Worm (Caenorhabditis elegans) whole organism, L4 larva: ENCODE data around the gene cyp-14A1.
A peak's percentile ranks its signal among the peaks of the same experiment; 100 is the strongest.

Experiments used
- D1046.2 ChIP-seq: fragments of 200-800 bp; sonication (Bioruptor generic); IDR thresholded peaks from 2 replicates; pipeline ENCODE4 v1.3.6; 2022; ENCODE audit warnings: missing genetic modification characterization, missing compliant biosample characterization
- F44E2.7 ChIP-seq: fragments of 200-800 bp; sonication (Bioruptor generic); IDR thresholded peaks from 2 replicates; pipeline ENCODE4 v2.1.2; 2022; ENCODE audit warnings: missing genetic modification characterization, missing compliant biosample characterization
- F49E8.2 ChIP-seq: sonication (generic microtip); optimal IDR thresholded peaks from 2 replicates; lab custom pipeline; 2016; ENCODE audit warnings: missing compliant biosample characterization, mild to moderate bottlenecking, missing genetic modification characterization, borderline replicate concordance
- R02D3.7 ChIP-seq: fragments of 150-350 bp; sonication (generic microtip); optimal IDR thresholded peaks from 3 replicates; lab custom pipeline; 2014; ENCODE audit warnings: missing biosample characterization, missing genetic modification characterization
- T26A8.4 ChIP-seq: fragments of 200-800 bp; sonication (Bioruptor generic); IDR thresholded peaks from 2 replicates; pipeline ENCODE4 v1.3.6; 2022; ENCODE audit warnings: missing genetic modification characterization, missing compliant biosample characterization
- Y105C5A.15 ChIP-seq: fragments of 200-800 bp; sonication (Bioruptor generic); IDR thresholded peaks from 2 replicates; pipeline ENCODE4 v1.3.6; 2022; ENCODE audit warnings: missing genetic modification characterization, missing compliant biosample characterization
- Y48G9A.11 ChIP-seq: fragments of 200-800 bp; sonication (Bioruptor generic); IDR thresholded peaks from 2 replicates; pipeline ENCODE4 v1.3.6; 2022; ENCODE audit warnings: missing genetic modification reagents, missing genetic modification characterization, missing compliant biosample characterization
- Y75B8A.6 ChIP-seq: fragments of 200-800 bp; sonication (Bioruptor generic); IDR thresholded peaks from 2 replicates; pipeline ENCODE4 v1.3.6; 2022; ENCODE audit warnings: missing genetic modification reagents, missing genetic modification characterization, missing compliant biosample characterization
- arid-1 ChIP-seq: fragments of 200-800 bp; sonication (Bioruptor generic); conservative IDR thresholded peaks from 2 replicates; pipeline ENCODE4 v1.3.6; 2022; ENCODE audit warnings: missing genetic modification reagents, missing genetic modification characterization, missing compliant biosample characterization
- ceh-20 ChIP-seq: fragments of 200-800 bp; sonication (Bioruptor generic); IDR thresholded peaks from 2 replicates; pipeline ENCODE4 v1.3.6; 2022; ENCODE audit warnings: missing genetic modification reagents, missing genetic modification characterization, missing compliant biosample characterization
- ceh-28 ChIP-seq: fragments of 150-350 bp; optimal IDR thresholded peaks from 2 replicates; lab custom pipeline; 2014; ENCODE audit warnings: missing biosample characterization, missing genetic modification reagents, missing genetic modification characterization
- ceh-32 ChIP-seq: sonication (generic microtip); optimal IDR thresholded peaks from 2 replicates; lab custom pipeline; 2016; ENCODE audit warnings: mild to moderate bottlenecking, missing genetic modification characterization, missing compliant biosample characterization; ENCODE audit not compliant: poor library complexity
- ceh-62 ChIP-seq: sonication (generic microtip); optimal IDR thresholded peaks from 2 replicates; lab custom pipeline; 2017; ENCODE audit warnings: missing biosample characterization, missing genetic modification characterization
- ceh-82 ChIP-seq: sonication (generic microtip); optimal IDR thresholded peaks from 2 replicates; lab custom pipeline; 2017; ENCODE audit warnings: missing biosample characterization, missing genetic modification characterization
- ces-1 ChIP-seq: fragments of 150-350 bp; sonication (generic microtip); optimal IDR thresholded peaks from 4 replicates; lab custom pipeline; 2014; ENCODE audit warnings: missing biosample characterization, missing genetic modification reagents, missing genetic modification characterization
- ctbp-1 ChIP-seq: fragments of 200-800 bp; sonication (Bioruptor generic); IDR thresholded peaks from 2 replicates; pipeline ENCODE4 v1.3.6; 2022; ENCODE audit warnings: missing genetic modification reagents, missing genetic modification characterization, missing compliant biosample characterization
- daf-19 ChIP-seq: fragments of 200-800 bp; sonication (Bioruptor generic); conservative IDR thresholded peaks from 2 replicates; pipeline ENCODE4 v1.3.6; 2022; ENCODE audit warnings: missing genetic modification characterization, missing compliant biosample characterization
- daf-8 ChIP-seq: fragments of 200-800 bp; sonication (Bioruptor generic); IDR thresholded peaks from 2 replicates; pipeline ENCODE4 v1.3.6; 2022; ENCODE audit warnings: missing genetic modification characterization, missing compliant biosample characterization
- dmd-8 ChIP-seq: fragments of 200-800 bp; sonication (Bioruptor generic); IDR thresholded peaks from 2 replicates; pipeline ENCODE4 v1.3.6; 2022; ENCODE audit warnings: missing genetic modification characterization, missing compliant biosample characterization
- dmd-9 ChIP-seq: fragments of 200-800 bp; sonication (Bioruptor generic); IDR thresholded peaks from 2 replicates; pipeline ENCODE4 v1.3.6; 2022; ENCODE audit warnings: missing genetic modification reagents, missing genetic modification characterization, missing compliant biosample characterization
- egl-27 ChIP-seq: sonication (generic microtip); optimal IDR thresholded peaks from 3 replicates; lab custom pipeline; 2017; ENCODE audit warnings: missing biosample characterization, missing genetic modification reagents, missing genetic modification characterization
- hif-1 ChIP-seq, 2 experiments: sonication (generic microtip); optimal IDR thresholded peaks; 2 replicates each; lab custom pipeline; 2016 to 2017; ENCODE audit warnings: missing compliant biosample characterization in 2 of 2, missing genetic modification characterization in 2 of 2, missing genetic modification reagents in 2 of 2, missing genotype in 2 of 2, mild to moderate bottlenecking in 1 of 2
- hmg-1.1 ChIP-seq: fragments of 200-800 bp; sonication (Bioruptor generic); IDR thresholded peaks from 2 replicates; pipeline ENCODE4 v1.3.6; 2022; ENCODE audit warnings: missing genetic modification reagents, missing genetic modification characterization, missing compliant biosample characterization
- jun-1 ChIP-seq: fragments of 150-350 bp; optimal IDR thresholded peaks from 2 replicates; lab custom pipeline; 2014; ENCODE audit warnings: missing biosample characterization, missing genetic modification reagents, missing genetic modification characterization
- lim-7 ChIP-seq: fragments of 200-800 bp; sonication (Bioruptor generic); IDR thresholded peaks from 2 replicates; pipeline ENCODE4 v1.3.6; 2022; ENCODE audit warnings: missing genetic modification characterization, missing compliant biosample characterization
- lin-1 ChIP-seq: fragments of 200-800 bp; sonication (Bioruptor generic); IDR thresholded peaks from 2 replicates; pipeline ENCODE4 v1.3.6; 2022; ENCODE audit warnings: missing genetic modification reagents, missing genetic modification characterization, missing compliant biosample characterization
- lin-13 ChIP-seq: fragments of 150-350 bp; optimal IDR thresholded peaks from 2 replicates; lab custom pipeline; 2014; ENCODE audit warnings: missing biosample characterization, missing genetic modification reagents, missing genetic modification characterization
- lin-39 ChIP-seq: fragments of 150-350 bp; optimal IDR thresholded peaks from 2 replicates; lab custom pipeline; 2014; ENCODE audit warnings: missing biosample characterization, missing genetic modification reagents, missing genetic modification characterization
- lir-3 ChIP-seq: sonication (generic microtip); optimal IDR thresholded peaks from 2 replicates; lab custom pipeline; 2016; ENCODE audit warnings: mild to moderate bottlenecking, missing genetic modification characterization, missing compliant biosample characterization
- madf-9 ChIP-seq: fragments of 200-800 bp; sonication (Bioruptor generic); conservative IDR thresholded peaks from 2 replicates; pipeline ENCODE4 v1.3.6; 2022; ENCODE audit warnings: missing genetic modification reagents, missing genetic modification characterization, missing compliant biosample characterization
- mdl-1 ChIP-seq, 2 experiments: fragments of 150-350 bp in 1 of 2; sonication (generic microtip) in 1 of 2; optimal IDR thresholded peaks; 2 replicates each; lab custom pipeline; 2014 to 2017; ENCODE audit warnings: missing biosample characterization in 2 of 2, missing genetic modification characterization in 2 of 2
- mdt-29 ChIP-seq: fragments of 200-800 bp; sonication (Bioruptor generic); IDR thresholded peaks from 2 replicates; pipeline ENCODE4 v1.3.6; 2022; ENCODE audit warnings: missing genetic modification reagents, missing genetic modification characterization, missing compliant biosample characterization
- mxl-2 ChIP-seq: fragments of 200-800 bp; sonication (Bioruptor generic); conservative IDR thresholded peaks from 2 replicates; pipeline ENCODE4 v1.3.6; 2022; ENCODE audit warnings: missing genetic modification reagents, missing genetic modification characterization, missing compliant biosample characterization
- mxl-3 ChIP-seq: fragments of 200-800 bp; sonication (Bioruptor generic); optimal IDR thresholded peaks from 2 replicates; lab custom pipeline; 2018; ENCODE audit warnings: mild to moderate bottlenecking, missing genetic modification characterization, missing compliant biosample characterization
- nhr-11 ChIP-seq: fragments of 150-350 bp; optimal IDR thresholded peaks from 2 replicates; lab custom pipeline; 2014; ENCODE audit warnings: missing biosample characterization, missing genetic modification characterization
- nhr-25 ChIP-seq: sonication (generic microtip); optimal IDR thresholded peaks from 2 replicates; lab custom pipeline; 2017; ENCODE audit warnings: missing genetic modification characterization, mild to moderate bottlenecking, missing compliant biosample characterization, antibody characterized with exemption, moderate library complexity, borderline replicate concordance; ENCODE audit not compliant: insufficient read depth
- nhr-28 ChIP-seq: fragments of 150-350 bp; optimal IDR thresholded peaks from 2 replicates; lab custom pipeline; 2014; ENCODE audit warnings: missing biosample characterization, missing genetic modification characterization
- nhr-41 ChIP-seq: fragments of 200-800 bp; sonication (Bioruptor generic); IDR thresholded peaks from 2 replicates; pipeline ENCODE4 v1.3.6; 2022; ENCODE audit warnings: missing genetic modification reagents, missing genetic modification characterization, missing compliant biosample characterization
- nhr-42 ChIP-seq: fragments of 200-800 bp; sonication (Bioruptor generic); IDR thresholded peaks from 2 replicates; pipeline ENCODE4 v1.3.6; 2022; ENCODE audit warnings: missing genetic modification characterization, missing compliant biosample characterization
- nhr-48 ChIP-seq: sonication (generic microtip); optimal IDR thresholded peaks from 2 replicates; lab custom pipeline; 2016; ENCODE audit warnings: mild to moderate bottlenecking, missing genetic modification characterization, missing compliant biosample characterization
- nhr-6 ChIP-seq: fragments of 150-350 bp; optimal IDR thresholded peaks from 2 replicates; lab custom pipeline; 2014; ENCODE audit warnings: missing biosample characterization, missing genetic modification characterization
- nhr-76 ChIP-seq: fragments of 150-350 bp; optimal IDR thresholded peaks from 2 replicates; lab custom pipeline; 2014; ENCODE audit warnings: missing biosample characterization, missing genetic modification characterization
- nhr-77 ChIP-seq: fragments of 150-350 bp; optimal IDR thresholded peaks from 2 replicates; lab custom pipeline; 2014; ENCODE audit warnings: missing biosample characterization, missing genetic modification characterization
- php-3 ChIP-seq: fragments of 200-800 bp; sonication (Bioruptor generic); IDR thresholded peaks from 2 replicates; pipeline ENCODE4 v1.3.6; 2022; ENCODE audit warnings: missing genetic modification reagents, missing genetic modification characterization, missing compliant biosample characterization
- rbr-2 ChIP-seq: sonication (generic microtip); optimal IDR thresholded peaks from 2 replicates; lab custom pipeline; 2016; ENCODE audit warnings: missing genotype, missing genetic modification characterization, missing compliant biosample characterization
- set-16 ChIP-seq: fragments of 200-800 bp; sonication (Bioruptor generic); IDR thresholded peaks from 2 replicates; pipeline ENCODE4 v1.3.6; 2022; ENCODE audit warnings: missing genetic modification reagents, missing genetic modification characterization, missing compliant biosample characterization
- skn-1 ChIP-seq: fragments of 150-350 bp; optimal IDR thresholded peaks from 2 replicates; lab custom pipeline; 2014; ENCODE audit warnings: missing biosample characterization, missing genetic modification characterization
- snpc-1.2 ChIP-seq: fragments of 200-800 bp; sonication (Bioruptor generic); IDR thresholded peaks from 2 replicates; pipeline ENCODE4 v1.3.6; 2022; ENCODE audit warnings: missing genetic modification reagents, missing genetic modification characterization, missing compliant biosample characterization
- snpc-4 ChIP-seq: fragments of 150-350 bp; optimal IDR thresholded peaks from 2 replicates; lab custom pipeline; 2014; ENCODE audit warnings: missing biosample characterization, missing genetic modification characterization
- spr-1 ChIP-seq: sonication (generic microtip); optimal IDR thresholded peaks from 2 replicates; lab custom pipeline; 2016; ENCODE audit warnings: mild to moderate bottlenecking, missing genetic modification characterization, missing compliant biosample characterization
- tag-97 ChIP-seq: fragments of 200-800 bp; sonication (Bioruptor generic); IDR thresholded peaks from 2 replicates; pipeline ENCODE4 v1.3.6; 2022; ENCODE audit warnings: missing genetic modification characterization, missing compliant biosample characterization
- zip-11 ChIP-seq: fragments of 200-800 bp; sonication (Bioruptor generic); IDR thresholded peaks from 2 replicates; pipeline ENCODE4 v1.3.6; 2022; ENCODE audit warnings: missing genetic modification characterization, missing compliant biosample characterization
- ztf-7 ChIP-seq: fragments of 150-350 bp; optimal IDR thresholded peaks from 2 replicates; lab custom pipeline; 2014; ENCODE audit warnings: missing biosample characterization, missing genetic modification characterization

The cyp-14A1 gene

ce11 chrX:13250163-13250562 lies 17.0 kb downstream of the cyp-14A1 start (continued):
- TF ChIP-seq ceh-20 (GFP tag; lab: Robert Waterston, UW): no peak
- no peak for TF ChIP-seq T26A8.4
- no peak for TF ChIP-seq jun-1 (tag; lab: Kevin White, UChicago)
- no peak for TF ChIP-seq zip-11 (GFP tag; lab: Robert Waterston, UW)
- no peak for TF ChIP-seq lin-39 (tag; lab: Kevin White, UChicago)
- no peak for TF ChIP-seq F44E2.7 (GFP tag; lab: Robert Waterston, UW)
- TF ChIP-seq mdt-29: no peak
- no peak for TF ChIP-seq ceh-62 (tag; lab: Kevin White, UChicago)
- TF ChIP-seq skn-1: no peak
- TF ChIP-seq Y105C5A.15 (GFP tag; lab: Robert Waterston, UW): no peak
- TF ChIP-seq D1046.2: no peak
- TF ChIP-seq nhr-41: no peak
- peak; percentile 78 for TF ChIP-seq mxl-3 (GFP tag; lab: Kevin White, UChicago)
- no peak for TF ChIP-seq spr-1 (tag; lab: Kevin White, UChicago)
- TF ChIP-seq F49E8.2: no peak
- no peak for TF ChIP-seq egl-27 (tag; lab: Kevin White, UChicago)
- TF ChIP-seq nhr-6 (tag; lab: Kevin White, UChicago): peak; percentile 6
- peak; percentile 53 for TF ChIP-seq nhr-25 (tag; lab: Kevin White, UChicago)
- no peak for TF ChIP-seq snpc-1.2 (GFP tag; lab: Robert Waterston, UW)
- no peak for TF ChIP-seq nhr-11 (tag; lab: Kevin White, UChicago)
- TF ChIP-seq nhr-77 (tag; lab: Kevin White, UChicago): peak; percentile 78
- peak; percentile 38 to 90 for TF ChIP-seq mdl-1 (tag; optimal IDR thresholded peaks at IDR 0.05; lab: Kevin White, UChicago)
- TF ChIP-seq arid-1: 0 out of 2 replicates have a peak, but pooled peaks have one; percentile 29
- no peak for TF ChIP-seq lin-13 (GFP tag; lab: Kevin White, UChicago)
- no peak for TF ChIP-seq R02D3.7 (tag; lab: Kevin White, UChicago)
- TF ChIP-seq mxl-2 (GFP tag; lab: Robert Waterston, UW): no peak
- TF ChIP-seq ces-1 (GFP tag; lab: Kevin White, UChicago): no peak
- TF ChIP-seq ceh-32: no peak
- no peak for TF ChIP-seq Y75B8A.6 (GFP tag; lab: Robert Waterston, UW)
- no peak for TF ChIP-seq rbr-2 (tag; lab: Kevin White, UChicago)
- peak in 1 of 2 experiments; percentile 41 for TF ChIP-seq hif-1 (tag; optimal IDR thresholded peaks at IDR 0.05; lab: Kevin White, UChicago)
- TF ChIP-seq madf-9 (GFP tag; lab: Robert Waterston, UW): no peak
- TF ChIP-seq daf-8 (GFP tag; lab: Robert Waterston, UW): no peak
- no peak for TF ChIP-seq ctbp-1 (GFP tag; lab: Robert Waterston, UW)
- no peak for TF ChIP-seq lin-1 (GFP tag; lab: Robert Waterston, UW)
- TF ChIP-seq lir-3 (tag; lab: Kevin White, UChicago): no peak
- no peak for TF ChIP-seq ceh-28 (tag; lab: Kevin White, UChicago)
- no peak for TF ChIP-seq daf-19 (GFP tag; lab: Robert Waterston, UW)
- no peak for TF ChIP-seq set-16
- no peak for TF ChIP-seq ceh-82 (tag; lab: Kevin White, UChicago)
- no peak for TF ChIP-seq nhr-76 (tag; lab: Kevin White, UChicago)
- 0 out of 2 replicates have a peak, but pooled peaks have one; percentile 44 for TF ChIP-seq php-3 (GFP tag; lab: Robert Waterston, UW)
- no peak for TF ChIP-seq dmd-8 (GFP tag; lab: Robert Waterston, UW)
- no peak for TF ChIP-seq lim-7 (GFP tag; lab: Robert Waterston, UW)
- TF ChIP-seq tag-97 (GFP tag; lab: Robert Waterston, UW): no peak
- no peak for TF ChIP-seq snpc-4 (tag; lab: Kevin White, UChicago)
- no peak for TF ChIP-seq dmd-9 (GFP tag; lab: Robert Waterston, UW)
- TF ChIP-seq nhr-48 (tag; lab: Kevin White, UChicago): peak; percentile 39
- TF ChIP-seq nhr-42 (GFP tag; lab: Robert Waterston, UW): 0 out of 2 replicates have a peak, but pooled peaks have one; percentile 15
- TF ChIP-seq nhr-28: peak; percentile 95
- TF ChIP-seq ztf-7: no peak
- no peak for TF ChIP-seq Y48G9A.11 (GFP tag; lab: Robert Waterston, UW)
- peak; percentile 34; the same call in 1 of the 2 replicates for TF ChIP-seq hmg-1.1 (GFP tag; lab: Robert Waterston, UW)
